Worm (Caenorhabditis elegans): ENCODE results near the gene lmbr-1.

The lmbr-1 gene

DNA sequence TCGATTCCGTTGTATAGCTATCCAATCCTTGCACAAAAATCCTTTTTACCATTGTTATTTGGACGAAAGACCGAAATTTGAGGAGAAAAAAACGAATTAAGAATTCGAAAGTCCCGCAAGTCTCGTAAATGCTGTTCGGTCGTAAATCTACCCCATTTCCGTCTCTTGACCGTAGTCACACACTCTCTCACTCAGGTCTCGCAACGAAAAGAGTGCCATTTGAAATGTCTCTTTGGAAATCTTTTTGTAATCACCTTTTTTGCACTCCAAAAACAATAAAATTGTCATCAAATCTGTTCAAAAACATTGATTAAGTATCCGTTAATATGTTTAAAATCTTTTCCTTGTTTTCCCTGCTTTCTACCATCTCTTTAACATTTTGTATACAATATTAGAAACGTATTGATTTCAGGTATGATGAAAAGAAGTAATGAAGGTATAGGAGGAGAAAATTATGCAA, 13.8 kb upstream of the lmbr-1 start, which contains the start of the genes R05D3.8 and rfp-1 (continued):
- TF ChIP-seq sdz-12 (GFP tag; optimal IDR thresholded peaks at IDR 0.05) (no peak), nhr-41 (GFP tag; IDR thresholded peaks at IDR 0.05) (no peak), mep-1 (tag; optimal IDR thresholded peaks at IDR 0.05) (peak; percentile 87), dpl-1 (GFP tag; optimal IDR thresholded peaks at IDR 0.05) (peak; percentile 87), ceh-44 (GFP tag; IDR thresholded peaks at IDR 0.05) (no peak), fos-1 (tag; optimal IDR thresholded peaks at IDR 0.05) (no peak), hlh-30 (tag; optimal IDR thresholded peaks at IDR 0.05; ENCODE audit: insufficient read depth) (peak; percentile 84), ctbp-1 (GFP tag; IDR thresholded peaks at IDR 0.05) (no peak), lin-29 (GFP tag; IDR thresholded peaks at IDR 0.05) (no peak), Y5F2A.4 (GFP tag; optimal IDR thresholded peaks at IDR 0.05) (no peak), nhr-48 (tag; optimal IDR thresholded peaks at IDR 0.05) (no peak), ceh-82 (tag; optimal IDR thresholded peaks at IDR 0.05) (no peak), Y75B8A.6 (GFP tag; IDR thresholded peaks at IDR 0.05) (no peak), F49E8.2 (tag; optimal IDR thresholded peaks at IDR 0.05; ENCODE audit: borderline replicate concordance) (no peak), zip-11 (GFP tag; IDR thresholded peaks at IDR 0.05) (no peak), zfp-3 (GFP tag; conservative IDR thresholded peaks at IDR 0.05) (no peak), nhr-25 (tag; optimal IDR thresholded peaks at IDR 0.05; ENCODE audit: borderline replicate concordance, insufficient read depth) (peak; percentile 76), Y105C5A.15 (GFP tag; IDR thresholded peaks at IDR 0.05) (no peak), duxl-1 (tag; optimal IDR thresholded peaks at IDR 0.05; ENCODE audit: poor library complexity) (peak; percentile 6), ces-1 (GFP tag; optimal IDR thresholded peaks at IDR 0.05) (no peak), dmd-6 (GFP tag; IDR thresholded peaks at IDR 0.05) (peak; percentile 40), spr-3 (GFP tag; optimal IDR thresholded peaks at IDR 0.05) (no peak), tra-1 (GFP tag; IDR thresholded peaks at IDR 0.05) (0 out of 2 replicates have a peak, but pooled peaks have one; percentile 22), ceh-32 (tag; optimal IDR thresholded peaks at IDR 0.05; ENCODE audit: poor library complexity) (no peak), F44E2.7 (GFP tag; IDR thresholded peaks at IDR 0.05) (no peak), cey-2 (tag; optimal IDR thresholded peaks at IDR 0.05; ENCODE audit: borderline replicate concordance, insufficient read depth) (no peak), dmd-8 (GFP tag; IDR thresholded peaks at IDR 0.05) (no peak), nhr-111 (GFP tag; optimal IDR thresholded peaks at IDR 0.05) (no peak), mdt-29 (GFP tag; IDR thresholded peaks at IDR 0.05) (no peak), pqm-1 (tag; optimal IDR thresholded peaks at IDR 0.05) (peak; percentile 3), ceh-20 (GFP tag; IDR thresholded peaks at IDR 0.05) (no peak; the same call in 1 of the 2 replicates), hlh-11 (tag; optimal IDR thresholded peaks at IDR 0.05) (peak; percentile 60), nhr-6 (tag; optimal IDR thresholded peaks at IDR 0.05) (peak; percentile 88), nhr-42 (GFP tag; IDR thresholded peaks at IDR 0.05) (no peak), nhr-28 (tag; optimal IDR thresholded peaks at IDR 0.05) (peak; percentile 85), aly-2 (tag; optimal IDR thresholded peaks at IDR 0.05) (no peak), gei-8 (GFP tag; optimal IDR thresholded peaks at IDR 0.05) (no peak), lir-3 (tag; optimal IDR thresholded peaks at IDR 0.05) (no peak), F26F4.8 (GFP tag; conservative IDR thresholded peaks at IDR 0.05) (no peak), zip-2 (tag; optimal IDR thresholded peaks at IDR 0.05) (no peak), egl-27 (tag; optimal IDR thresholded peaks at IDR 0.05) (no peak), unc-130 (GFP tag; optimal IDR thresholded peaks at IDR 0.05) (peak; percentile 74), hif-1 (tag; optimal IDR thresholded peaks at IDR 0.05) (peak in 1 of 2 experiments; percentile 54), D1046.2 (GFP tag; IDR thresholded peaks at IDR 0.05) (no peak), mxl-3 (GFP tag; optimal IDR thresholded peaks at IDR 0.05) (peak; percentile 25), snpc-1.2 (GFP tag; IDR thresholded peaks at IDR 0.05) (no peak), lim-7 (GFP tag; IDR thresholded peaks at IDR 0.05) (no peak), nhr-237 (tag; optimal IDR thresholded peaks at IDR 0.05) (no peak), tag-97 (GFP tag; IDR thresholded peaks at IDR 0.05) (no peak), F37D6.2 (tag; optimal IDR thresholded peaks at IDR 0.05) (peak; percentile 39)
